Fruit fly (Drosophila melanogaster) whole organism, wandering third instar larva: ENCODE measurements around the gene Ugt35C1.
A peak's percentile ranks its signal among the peaks of the same experiment; 100 is the strongest.

Experiments
- Abd-B ChIP-seq: fragments of >200 bp; optimal IDR thresholded peaks from 2 replicates; lab custom pipeline; 2017; ENCODE audit warnings: missing biosample characterization, missing genetic modification characterization
- CG32264 ChIP-seq: fragments of 200-800 bp; sonication (Bioruptor generic); optimal IDR thresholded peaks from 2 replicates; lab custom pipeline; 2016; ENCODE audit warnings: missing biosample characterization, missing genetic modification characterization
- CG9705 ChIP-seq: fragments of 200-800 bp; sonication (Bioruptor generic); optimal IDR thresholded peaks from 2 replicates; lab custom pipeline; 2018; ENCODE audit warnings: missing biosample characterization, mild to moderate bottlenecking, missing genetic modification characterization
- CrebA ChIP-seq: fragments of 200-800 bp; sonication (Bioruptor generic); optimal IDR thresholded peaks from 2 replicates; lab custom pipeline; 2016; ENCODE audit warnings: missing biosample characterization, mild to moderate bottlenecking, missing genetic modification characterization, borderline replicate concordance
- Dfd ChIP-seq: fragments of >200 bp; optimal IDR thresholded peaks from 2 replicates; lab custom pipeline; 2017; ENCODE audit warnings: missing biosample characterization, missing genetic modification characterization
- Dif ChIP-seq: fragments of 200-275, 200-300 bp; sonication (Bioruptor generic); optimal IDR thresholded peaks from 2 replicates; lab custom pipeline; 2018; ENCODE audit warnings: missing biosample characterization, missing genetic modification characterization; ENCODE audit not compliant: partially characterized antibody
- Hnf4 ChIP-seq: fragments of 200-800 bp; sonication (Bioruptor generic); optimal IDR thresholded peaks from 2 replicates; lab custom pipeline; 2016; ENCODE audit warnings: missing biosample characterization, mild to moderate bottlenecking, missing genetic modification characterization
- Hr78 ChIP-seq: fragments of >200 bp; optimal IDR thresholded peaks from 2 replicates; lab custom pipeline; 2017; ENCODE audit warnings: missing biosample characterization, missing genetic modification characterization
- Hr83 ChIP-seq: fragments of 200-300 bp; sonication (Bioruptor generic); optimal IDR thresholded peaks from 2 replicates; lab custom pipeline; 2016; ENCODE audit warnings: missing biosample characterization, mild to moderate bottlenecking, missing genetic modification characterization, moderate library complexity; ENCODE audit not compliant: poor library complexity, severe bottlenecking
- Jra ChIP-seq: sonication (Bioruptor generic); optimal IDR thresholded peaks from 2 replicates; lab custom pipeline; 2016; ENCODE audit warnings: missing biosample characterization, missing genetic modification characterization
- Mio ChIP-seq: sonication (Bioruptor generic); optimal IDR thresholded peaks from 2 replicates; lab custom pipeline; 2016; ENCODE audit warnings: missing biosample characterization, missing genetic modification characterization
- N ChIP-seq: fragments of >200 bp; optimal IDR thresholded peaks from 2 replicates; lab custom pipeline; 2018; ENCODE audit warnings: missing biosample characterization, missing external identifiers, missing genetic modification characterization
- OdsH ChIP-seq: fragments of 200-800 bp; sonication (Bioruptor generic); optimal IDR thresholded peaks from 2 replicates; lab custom pipeline; 2016; ENCODE audit warnings: missing biosample characterization, mild to moderate bottlenecking, missing genetic modification characterization
- Rel ChIP-seq, 2 experiments: fragments of 200-800 bp; sonication (Bioruptor generic) in 1 of 2; optimal IDR thresholded peaks; 2 replicates in 1 of 2; 3 replicates in 1 of 2; lab custom pipeline; 2016 to 2019; ENCODE audit warnings: mild to moderate bottlenecking in 2 of 2, missing biosample characterization in 2 of 2, missing genetic modification characterization in 2 of 2, moderate library complexity in 1 of 2
- Sp1 ChIP-seq: fragments of 200-800 bp; sonication (Bioruptor generic); optimal IDR thresholded peaks from 3 replicates; lab custom pipeline; 2019; ENCODE audit warnings: missing biosample characterization, mild to moderate bottlenecking, missing genetic modification characterization, moderate library complexity
- Vsx2 ChIP-seq: fragments of 200-300, 225-300 bp; sonication (Bioruptor generic); optimal IDR thresholded peaks from 2 replicates; lab custom pipeline; 2018; ENCODE audit warnings: missing biosample characterization, missing genetic modification characterization; ENCODE audit not compliant: partially characterized antibody
- br ChIP-seq: fragments of 200-800 bp; sonication (Bioruptor generic); optimal IDR thresholded peaks from 2 replicates; lab custom pipeline; 2016; ENCODE audit warnings: missing biosample characterization, missing genetic modification characterization
- brk ChIP-seq: fragments of 200-800 bp; sonication (Bioruptor generic); optimal IDR thresholded peaks from 2 replicates; lab custom pipeline; 2016; ENCODE audit warnings: missing biosample characterization, mild to moderate bottlenecking, missing genetic modification characterization
- dl ChIP-seq, 2 experiments: fragments of 175-275, 200-275 bp in 1 of 2; fragments of 200-275 bp in 1 of 2; sonication (Bioruptor generic); optimal IDR thresholded peaks; lab custom pipeline; 2018; ENCODE audit warnings: mild to moderate bottlenecking in 2 of 2, missing biosample characterization in 2 of 2, missing genetic modification characterization in 2 of 2, moderate library complexity in 2 of 2; ENCODE audit not compliant: partially characterized antibody in 2 of 2, insufficient read depth in 1 of 2
- dmrt93B ChIP-seq: fragments of 200-800 bp; sonication (Bioruptor generic); optimal IDR thresholded peaks from 2 replicates; lab custom pipeline; 2018; ENCODE audit warnings: missing biosample characterization, mild to moderate bottlenecking, missing genetic modification characterization
- dsf ChIP-seq: sonication (Bioruptor generic); optimal IDR thresholded peaks from 2 replicates; lab custom pipeline; 2016; ENCODE audit warnings: missing biosample characterization, missing genetic modification characterization, borderline replicate concordance
- ey ChIP-seq: fragments of 200-800 bp; sonication (Bioruptor generic); optimal IDR thresholded peaks from 2 replicates; lab custom pipeline; 2016; ENCODE audit warnings: missing biosample characterization, missing genetic modification characterization
- fru ChIP-seq: fragments of 200-800 bp; sonication (Bioruptor generic); optimal IDR thresholded peaks from 3 replicates; lab custom pipeline; 2016; ENCODE audit warnings: missing biosample characterization, mild to moderate bottlenecking, missing genetic modification characterization
- h ChIP-seq: fragments of 200-800 bp; sonication (Bioruptor generic); optimal IDR thresholded peaks from 3 replicates; lab custom pipeline; 2016; ENCODE audit warnings: missing biosample characterization, mild to moderate bottlenecking, missing genetic modification characterization
- jim ChIP-seq: fragments of 175-275, 200-325 bp; sonication (Bioruptor generic); optimal IDR thresholded peaks from 2 replicates; lab custom pipeline; 2016; ENCODE audit warnings: missing biosample characterization, mild to moderate bottlenecking, missing genetic modification characterization
- lola ChIP-seq: fragments of >200 bp; optimal IDR thresholded peaks from 2 replicates; lab custom pipeline; 2017; ENCODE audit warnings: missing biosample characterization, missing genetic modification characterization
- pan ChIP-seq: fragments of >200 bp; optimal IDR thresholded peaks from 2 replicates; lab custom pipeline; 2017
- sage ChIP-seq: fragments of 200-800 bp; sonication (Bioruptor generic); optimal IDR thresholded peaks from 2 replicates; lab custom pipeline; 2016; ENCODE audit warnings: missing biosample characterization, mild to moderate bottlenecking, missing genetic modification characterization
- tai ChIP-seq: sonication (Bioruptor generic); optimal IDR thresholded peaks from 2 replicates; lab custom pipeline; 2016; ENCODE audit warnings: missing biosample characterization, missing genetic modification characterization
- usp ChIP-seq: fragments of >200 bp; optimal IDR thresholded peaks from 2 replicates; lab custom pipeline; 2017; ENCODE audit warnings: missing biosample characterization, missing genetic modification characterization
- woc ChIP-seq: sonication (Bioruptor generic); optimal IDR thresholded peaks from 2 replicates; lab custom pipeline; 2016; ENCODE audit warnings: missing biosample characterization, mild to moderate bottlenecking, missing genetic modification characterization

Gene Ugt35C1

dm6 chr3R:11172460-11173168 is 44.5 kb upstream of the Ugt35C1 start, which contains the start of gene Ugt35A1:
Gene Ugt35A1, minus strand, starts transcription at chr3R:11172664.
- no peak for TF ChIP-seq lola (GFP tag; lab: Kevin White, UChicago)
- no peak for TF ChIP-seq pan (lab: Kevin White, UChicago)
- no peak for TF ChIP-seq Hnf4 (GFP tag; lab: Kevin White, UChicago)
- no peak for TF ChIP-seq sage (GFP tag; lab: Kevin White, UChicago)
- TF ChIP-seq Dif (GFP tag; lab: Kevin White, UChicago), result peak; percentile 16
- no peak for TF ChIP-seq Rel (GFP tag; optimal IDR thresholded peaks at IDR 0.05; lab: Kevin White, UChicago)
- TF ChIP-seq Rel (tag; optimal IDR thresholded peaks at IDR 0.05; lab: Kevin White, UChicago), result no peak
- TF ChIP-seq usp, result no peak
- TF ChIP-seq dl (GFP tag; optimal IDR thresholded peaks at IDR 0.05; lab: Kevin White, UChicago; ENCODE audit: insufficient read depth in 1 of 2, partially characterized antibody in 2 of 2), result peak in 1 of 2 experiments; percentile 28
- TF ChIP-seq ey (GFP tag; lab: Kevin White, UChicago), result no peak
- no peak for TF ChIP-seq Sp1 (GFP tag; lab: Kevin White, UChicago)
- TF ChIP-seq Jra (GFP tag; lab: Kevin White, UChicago), result no peak
- TF ChIP-seq Hr78 (GFP tag; lab: Kevin White, UChicago), result no peak
- no peak for TF ChIP-seq CG32264 (GFP tag; lab: Kevin White, UChicago)
- TF ChIP-seq tai (GFP tag; lab: Kevin White, UChicago), result no peak
- TF ChIP-seq CrebA (GFP tag; lab: Kevin White, UChicago), result no peak
- no peak for TF ChIP-seq CG9705 (GFP tag; lab: Kevin White, UChicago)
- no peak for TF ChIP-seq Mio (GFP tag; lab: Kevin White, UChicago)
- TF ChIP-seq Hr83, result no peak
- no peak for TF ChIP-seq N (GFP tag; lab: Kevin White, UChicago)
- no peak for TF ChIP-seq dsf (GFP tag; lab: Kevin White, UChicago)
- no peak for TF ChIP-seq dmrt93B (GFP tag; lab: Kevin White, UChicago)
- TF ChIP-seq OdsH (GFP tag; lab: Kevin White, UChicago), result no peak
- no peak for TF ChIP-seq fru
- peak; percentile 17 for TF ChIP-seq brk (GFP tag; lab: Kevin White, UChicago)
- no peak for TF ChIP-seq Dfd (GFP tag; lab: Kevin White, UChicago)
- TF ChIP-seq Vsx2, result peak; percentile 94
- TF ChIP-seq h (GFP tag; lab: Kevin White, UChicago), result no peak
- TF ChIP-seq br (GFP tag; lab: Kevin White, UChicago), result no peak

- no peak for TF ChIP-seq Hnf4 (GFP tag; lab: Kevin White, UChicago)
These were observed 42.0 kb upstream of the Ugt35C1 start, which contains the start of gene Ugt35B1 for dm6 chr3R:11170146-11170545. Gene Ugt35B1, minus strand, starts transcription at chr3R:11170246.

- TF ChIP-seq tai (GFP tag; lab: Kevin White, UChicago) (no peak), Abd-B (GFP tag; lab: Kevin White, UChicago) (no peak), CrebA (GFP tag; lab: Kevin White, UChicago) (no peak), Rel (GFP tag; optimal IDR thresholded peaks at IDR 0.05; lab: Kevin White, UChicago) (no peak), Rel (tag; optimal IDR thresholded peaks at IDR 0.05; lab: Kevin White, UChicago) (no peak), dsf (GFP tag; lab: Kevin White, UChicago) (no peak), Dif (GFP tag; lab: Kevin White, UChicago) (no peak), Hr83 (no peak), Jra (GFP tag; lab: Kevin White, UChicago) (no peak), Mio (GFP tag; lab: Kevin White, UChicago) (no peak), dl (GFP tag; optimal IDR thresholded peaks at IDR 0.05; lab: Kevin White, UChicago; ENCODE audit: insufficient read depth in 1 of 2, partially characterized antibody in 2 of 2) (no peak), jim (GFP tag; lab: Kevin White, UChicago) (no peak), woc (no peak), Hnf4 (GFP tag; lab: Kevin White, UChicago) (no peak)
These were observed 39.9 kb upstream of the Ugt35C1 start, which contains the start of gene Ugt35E2 for dm6 chr3R:11167931-11168465. Gene Ugt35E2, minus strand, starts transcription at chr3R:11167981.
